Worm (Caenorhabditis elegans) whole organism, early embryonic: ENCODE results near the gene Y49E10.29.

Source experiments
- B0310.2 ChIP-seq: sonication (generic microtip); optimal IDR thresholded peaks from 2 replicates; lab custom pipeline; 2016; ENCODE audit warnings: mild to moderate bottlenecking, missing genetic modification characterization, missing compliant biosample characterization
- F13C5.2 ChIP-seq: sonication (generic microtip); optimal IDR thresholded peaks from 2 replicates; lab custom pipeline; 2017; ENCODE audit warnings: mild to moderate bottlenecking, missing genetic modification characterization, inconsistent platforms, missing compliant biosample characterization
- aly-1 ChIP-seq: sonication (generic microtip); optimal IDR thresholded peaks from 2 replicates; lab custom pipeline; 2016; ENCODE audit warnings: missing genetic modification characterization, missing compliant biosample characterization
- ama-1 ChIP-seq: fragments of 150-350 bp; optimal IDR thresholded peaks from 2 replicates; lab custom pipeline; 2014
- ceh-13 ChIP-seq: fragments of 200-800 bp; sonication (Bioruptor generic); optimal IDR thresholded peaks from 2 replicates; lab custom pipeline; 2018; ENCODE audit warnings: mild to moderate bottlenecking, missing genetic modification characterization, missing compliant biosample characterization
- ceh-36 ChIP-seq: sonication (generic microtip); optimal IDR thresholded peaks from 2 replicates; lab custom pipeline; 2016; ENCODE audit warnings: missing genetic modification characterization, inconsistent platforms, missing compliant biosample characterization
- ets-7 ChIP-seq: sonication (generic microtip); optimal IDR thresholded peaks from 2 replicates; lab custom pipeline; 2016; ENCODE audit warnings: missing genotype, missing genetic modification characterization, missing compliant biosample characterization
- flt-1 ChIP-seq: fragments of 200-800 bp; sonication (Bioruptor generic); IDR thresholded peaks from 2 replicates; pipeline ENCODE4 v1.3.6; 2022; ENCODE audit warnings: missing genetic modification characterization, missing compliant biosample characterization
- hmbx-1 ChIP-seq: sonication (generic microtip); optimal IDR thresholded peaks from 2 replicates; lab custom pipeline; 2016; ENCODE audit warnings: mild to moderate bottlenecking, missing genetic modification characterization, missing compliant biosample characterization
- hmg-4 ChIP-seq: fragments of 200-800 bp; sonication (Bioruptor generic); optimal IDR thresholded peaks from 2 replicates; lab custom pipeline; 2018; ENCODE audit warnings: mild to moderate bottlenecking, missing genetic modification characterization, missing compliant biosample characterization
- hnd-1 ChIP-seq: sonication (generic microtip); optimal IDR thresholded peaks from 2 replicates; lab custom pipeline; 2016; ENCODE audit warnings: missing genetic modification characterization, missing compliant biosample characterization
- pes-1 ChIP-seq: fragments of 200-800 bp; sonication (Bioruptor generic); IDR thresholded peaks from 2 replicates; pipeline ENCODE4 v1.3.6; 2022; ENCODE audit warnings: missing genetic modification reagents, missing genetic modification characterization, missing compliant biosample characterization
- scrt-1 ChIP-seq: fragments of 200-800 bp; sonication (Bioruptor generic); IDR thresholded peaks from 2 replicates; pipeline ENCODE4 v1.3.6; 2022; ENCODE audit warnings: missing genetic modification characterization, missing compliant biosample characterization
- sea-1 ChIP-seq: fragments of 200-800 bp; sonication (Bioruptor generic); conservative IDR thresholded peaks from 2 replicates; pipeline ENCODE4 v1.3.6; 2022; ENCODE audit warnings: missing genetic modification characterization, missing compliant biosample characterization
- tbx-11 ChIP-seq: fragments of 200-800 bp; sonication (Bioruptor generic); IDR thresholded peaks from 2 replicates; pipeline ENCODE4 v1.3.6; 2022; ENCODE audit warnings: missing genetic modification characterization, missing compliant biosample characterization
- tbx-37 ChIP-seq: fragments of 200-800 bp; sonication (Bioruptor generic); conservative IDR thresholded peaks from 2 replicates; pipeline ENCODE4 v1.3.6; 2022; ENCODE audit warnings: missing genetic modification reagents, missing genetic modification characterization, missing compliant biosample characterization
- tra-4 ChIP-seq: sonication (generic microtip); optimal IDR thresholded peaks from 2 replicates; lab custom pipeline; 2017; ENCODE audit warnings: missing genetic modification characterization, missing compliant biosample characterization

Gene Y49E10.29

DNA sequence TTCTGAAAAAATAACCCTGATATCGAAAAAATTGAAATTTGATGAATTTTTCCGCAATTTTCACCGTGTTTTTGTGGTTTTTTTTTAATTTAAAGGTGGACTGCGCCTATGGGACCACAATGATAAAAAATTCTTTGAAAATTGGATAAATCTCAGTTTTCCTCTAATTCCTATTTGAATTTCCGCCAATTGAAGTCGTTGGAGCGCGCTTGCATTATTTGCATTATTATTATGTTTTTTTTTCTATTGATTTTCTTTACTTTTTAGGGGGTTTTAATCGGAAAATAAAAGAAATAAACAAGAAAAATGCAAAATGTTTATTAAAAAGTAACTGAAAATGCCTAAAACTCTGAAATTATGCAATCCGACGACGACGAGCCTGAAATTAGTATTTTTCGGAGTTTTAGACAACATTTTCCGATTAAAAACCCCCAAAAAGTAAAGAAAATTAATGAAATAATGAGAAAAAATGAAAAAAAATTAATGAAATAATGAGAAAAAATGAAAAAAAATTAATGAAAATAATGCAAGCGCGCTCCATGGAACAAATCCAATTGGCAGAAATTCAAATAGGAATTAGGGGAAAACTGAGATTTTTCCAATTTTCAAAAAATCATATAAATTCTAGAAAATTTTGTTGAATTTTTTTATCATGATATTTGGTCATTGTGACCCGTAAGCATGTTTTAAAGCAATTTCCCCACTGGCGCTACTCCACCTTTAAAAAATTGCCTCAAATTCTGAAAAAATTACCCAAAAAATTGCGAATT, 13.1 kb upstream of the Y49E10.29 start:
- TF ChIP-seq tra-4 (tag; lab: Kevin White, UChicago) (no peak), tbx-37 (GFP tag; lab: Robert Waterston, UW) (no peak), ceh-36 (tag; lab: Kevin White, UChicago) (no peak), F13C5.2 (no peak), hmbx-1 (tag; lab: Kevin White, UChicago) (no peak), pes-1 (no peak), sea-1 (GFP tag; lab: Robert Waterston, UW) (no peak), hmg-4 (GFP tag; lab: Kevin White, UChicago) (no peak), ets-7 (tag; lab: Kevin White, UChicago) (no peak), aly-1 (tag; lab: Kevin White, UChicago) (no peak), ama-1 (lab: Kevin White, UChicago) (no peak), scrt-1 (no peak), tbx-11 (GFP tag; lab: Robert Waterston, UW) (no peak), ceh-13 (GFP tag; lab: Kevin White, UChicago) (no peak), flt-1 (GFP tag; lab: Robert Waterston, UW) (no peak), B0310.2 (tag; lab: Kevin White, UChicago) (no peak), hnd-1 (tag; lab: Kevin White, UChicago) (no peak)

DNA sequence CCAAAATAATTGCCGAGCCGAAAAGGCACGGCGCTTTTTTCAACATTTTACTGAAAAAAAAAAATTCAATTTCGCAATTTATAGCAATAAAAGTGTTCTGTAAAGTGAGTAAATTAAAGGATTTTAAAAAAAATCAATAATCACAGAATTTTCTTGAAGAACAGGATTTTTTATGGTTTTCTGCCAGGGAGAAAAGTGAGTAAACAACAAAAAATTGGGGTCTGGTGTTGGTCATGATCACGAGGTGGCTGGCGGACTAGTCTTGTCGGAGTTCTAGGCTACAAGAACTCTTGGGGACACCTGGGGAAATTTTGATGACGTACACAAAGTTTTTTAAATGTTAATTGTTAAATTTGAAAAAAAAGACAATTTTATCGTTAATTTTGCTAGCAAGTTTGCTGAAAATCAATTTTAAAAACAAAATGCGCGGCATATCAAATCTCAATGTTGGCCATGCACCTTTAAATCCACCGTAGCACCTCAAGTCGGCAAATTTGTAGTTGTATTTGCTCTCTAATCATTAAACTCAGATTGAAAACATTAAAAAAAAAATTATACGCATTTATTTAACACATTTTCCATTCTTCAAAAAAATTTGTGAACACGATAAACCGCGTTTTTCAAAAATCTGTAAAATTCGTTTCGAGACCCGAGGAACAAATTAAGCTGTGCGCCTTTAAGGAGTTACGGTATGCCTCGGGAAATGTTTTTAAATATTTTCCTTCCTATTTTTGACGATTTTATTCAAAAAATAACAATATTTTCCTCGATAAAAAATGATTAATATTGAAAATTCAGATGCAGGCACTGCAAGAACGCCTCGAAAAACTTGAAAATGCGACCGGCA, 11.9 kb upstream of the Y49E10.29 start, which contains the start of the genes scav-3 and Y49E10.21:
TSS of gene scav-3 (minus strand) at position 50 of the 847 bp plus-strand sequence.
TSS of gene Y49E10.21 (plus strand) at position 797 of the 847 bp plus-strand sequence.
- no peak for TF ChIP-seq hmbx-1 (tag; lab: Kevin White, UChicago)
- no peak for TF ChIP-seq F13C5.2
- no peak for TF ChIP-seq hmg-4 (GFP tag; lab: Kevin White, UChicago)
- no peak for TF ChIP-seq hnd-1 (tag; lab: Kevin White, UChicago)
- TF ChIP-seq aly-1 (tag; lab: Kevin White, UChicago): no peak
- TF ChIP-seq ets-7 (tag; lab: Kevin White, UChicago): no peak
- TF ChIP-seq tbx-11 (GFP tag; lab: Robert Waterston, UW): no peak
- no peak for TF ChIP-seq tra-4 (tag; lab: Kevin White, UChicago)
- TF ChIP-seq ceh-36 (tag; lab: Kevin White, UChicago): no peak
- no peak for TF ChIP-seq pes-1
- TF ChIP-seq flt-1 (GFP tag; lab: Robert Waterston, UW): no peak
- no peak for TF ChIP-seq tbx-37 (GFP tag; lab: Robert Waterston, UW)
- no peak for TF ChIP-seq ceh-13 (GFP tag; lab: Kevin White, UChicago)
- TF ChIP-seq scrt-1: no peak
- no peak for TF ChIP-seq sea-1 (GFP tag; lab: Robert Waterston, UW)
- TF ChIP-seq ama-1 (lab: Kevin White, UChicago): no peak
- no peak for TF ChIP-seq B0310.2 (tag; lab: Kevin White, UChicago)

DNA sequence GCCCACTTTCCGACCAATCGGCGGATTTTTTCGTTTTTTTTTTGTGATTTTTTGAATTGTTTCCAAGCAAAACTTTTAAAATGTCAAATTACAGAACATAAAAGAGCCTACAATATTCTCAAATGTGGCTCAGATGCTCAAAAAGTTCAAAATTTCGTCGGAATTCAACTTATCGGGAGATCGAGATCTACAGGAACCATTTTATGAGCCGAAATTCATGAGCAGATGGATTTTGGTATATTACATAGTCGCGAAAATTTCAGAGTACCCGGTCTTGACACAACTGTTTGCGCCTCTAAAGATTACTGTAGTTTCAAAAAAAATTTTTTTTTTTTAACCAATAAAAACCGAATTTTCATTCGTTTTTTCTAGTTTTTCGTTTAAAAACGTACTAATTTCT, 10.0 kb upstream of the Y49E10.29 start:
- no peak for TF ChIP-seq ceh-13 (GFP tag; lab: Kevin White, UChicago)
- TF ChIP-seq ets-7 (tag; lab: Kevin White, UChicago): no peak
- no peak for TF ChIP-seq flt-1 (GFP tag; lab: Robert Waterston, UW)
- no peak for TF ChIP-seq hmbx-1 (tag; lab: Kevin White, UChicago)
- no peak for TF ChIP-seq hnd-1 (tag; lab: Kevin White, UChicago)
- TF ChIP-seq aly-1 (tag; lab: Kevin White, UChicago): no peak
- TF ChIP-seq B0310.2 (tag; lab: Kevin White, UChicago): no peak
- no peak for TF ChIP-seq ama-1 (lab: Kevin White, UChicago)
- TF ChIP-seq F13C5.2: no peak
- no peak for TF ChIP-seq tra-4 (tag; lab: Kevin White, UChicago)
- TF ChIP-seq tbx-37 (GFP tag; lab: Robert Waterston, UW): no peak
- no peak for TF ChIP-seq tbx-11 (GFP tag; lab: Robert Waterston, UW)
- TF ChIP-seq sea-1 (GFP tag; lab: Robert Waterston, UW): no peak
- no peak for TF ChIP-seq hmg-4 (GFP tag; lab: Kevin White, UChicago)
- no peak for TF ChIP-seq scrt-1
- TF ChIP-seq ceh-36 (tag; lab: Kevin White, UChicago): no peak
- TF ChIP-seq pes-1: no peak

DNA sequence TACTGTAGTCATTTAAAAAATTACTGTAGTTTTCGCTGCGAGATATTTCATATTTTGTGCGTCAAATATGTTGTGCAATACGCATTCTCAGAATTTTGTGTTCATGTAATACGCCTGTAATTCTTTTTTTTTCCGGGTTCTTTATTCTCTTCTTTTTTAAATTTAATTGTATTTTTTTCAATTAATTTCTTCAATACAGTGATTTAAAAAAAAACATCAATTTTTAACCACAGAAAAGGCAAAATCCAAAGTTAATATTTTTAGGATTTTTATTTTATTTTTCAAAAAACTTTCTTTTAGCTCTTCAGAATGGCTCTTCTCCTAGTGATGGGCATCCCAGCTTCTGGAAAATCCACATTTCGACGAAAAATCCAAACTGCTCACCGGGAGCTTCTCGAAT, 2.7 kb upstream of the Y49E10.29 start, which contains the start of gene pstk-1:
TSS of gene pstk-1 (plus strand) at position 301 of the 400 bp plus-strand sequence.
- no peak for TF ChIP-seq hnd-1 (tag; lab: Kevin White, UChicago)
- TF ChIP-seq sea-1 (GFP tag; lab: Robert Waterston, UW): no peak
- TF ChIP-seq pes-1: no peak

DNA sequence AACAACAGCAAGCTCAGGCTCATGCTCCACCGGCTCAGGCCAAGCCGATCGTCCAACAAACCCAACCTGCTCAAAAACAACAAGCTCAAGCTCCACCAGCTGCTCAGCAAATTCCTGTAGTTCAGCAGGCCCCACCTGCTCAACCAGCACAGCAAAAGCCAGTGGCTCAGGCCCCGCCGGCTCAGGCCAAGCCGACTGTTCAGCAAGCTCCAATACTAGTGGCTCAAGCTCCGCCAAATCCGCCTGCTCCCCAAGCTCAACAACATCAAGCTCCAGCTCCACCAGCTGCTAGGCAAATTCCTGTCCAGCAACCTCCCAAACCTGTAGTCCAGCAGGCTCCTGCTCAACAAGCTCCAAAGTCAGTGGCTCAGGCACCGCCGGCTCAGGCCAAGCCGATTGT, 831 bp downstream of the Y49E10.29 start:
- TF ChIP-seq tbx-11 (GFP tag; lab: Robert Waterston, UW): no peak
- TF ChIP-seq hmbx-1 (tag; lab: Kevin White, UChicago): no peak
- TF ChIP-seq ceh-13 (GFP tag; lab: Kevin White, UChicago): no peak
- no peak for TF ChIP-seq ama-1 (lab: Kevin White, UChicago)
- no peak for TF ChIP-seq ceh-36 (tag; lab: Kevin White, UChicago)
- TF ChIP-seq sea-1 (GFP tag; lab: Robert Waterston, UW): no peak
- no peak for TF ChIP-seq flt-1 (GFP tag; lab: Robert Waterston, UW)
- no peak for TF ChIP-seq hmg-4 (GFP tag; lab: Kevin White, UChicago)

ce11 chrIII:12470589-12470988, 1.6 kb downstream of the Y49E10.29 start:
- TF ChIP-seq aly-1 (tag; lab: Kevin White, UChicago) (peak; percentile 15), hmg-4 (GFP tag; lab: Kevin White, UChicago) (no peak)
